Worm (Caenorhabditis elegans): ENCODE results near the gene ZK1320.2.

DNA sequence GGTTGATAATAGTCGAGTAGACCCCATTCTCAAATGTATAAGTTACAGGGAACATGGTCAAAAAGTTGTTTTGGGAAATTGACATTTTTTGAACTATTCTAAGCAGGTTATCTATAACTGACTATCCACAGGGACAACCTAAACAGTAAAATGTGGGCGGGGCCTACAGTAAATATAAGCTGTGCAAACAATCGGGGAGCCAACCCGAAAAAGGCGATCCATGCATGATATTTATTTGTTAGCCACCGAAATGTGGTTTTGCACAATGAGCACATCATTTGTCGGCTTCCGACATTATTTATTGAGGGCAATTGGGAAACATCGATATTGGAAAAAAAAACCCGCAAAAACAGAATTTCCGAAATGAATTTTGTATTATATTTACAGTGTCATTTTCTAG, 44.1 kb downstream of the ZK1320.2 start, which contains the start of gene hlh-6:
- TF ChIP-seq aha-1 (tag) (no peak), ceh-28 (tag; optimal IDR thresholded peaks at IDR 0.05) (no peak), ztf-11 (tag; optimal IDR thresholded peaks at IDR 0.05) (no peak), ceh-20 (GFP tag; IDR thresholded peaks at IDR 0.05) (no peak), unc-62 (GFP tag; optimal IDR thresholded peaks at IDR 0.05 in 1 of 2) (no peak), unc-62 (tag; optimal IDR thresholded peaks at IDR 0.05) (no peak), tag-97 (GFP tag; IDR thresholded peaks at IDR 0.05) (no peak), nhr-102 (tag; optimal IDR thresholded peaks at IDR 0.05) (no peak), snpc-4 (tag; optimal IDR thresholded peaks at IDR 0.05) (no peak), mdl-1 (tag; optimal IDR thresholded peaks at IDR 0.05) (no peak)

Data from whole organism, L4 larva.